Worm (Caenorhabditis elegans) whole organism, L3 larva: Measurements from ENCODE around the gene Y71H2AM.25.

ENCODE experiments used
- ceh-28 ChIP-seq: fragments of 150-350 bp; optimal IDR thresholded peaks from 2 replicates; lab custom pipeline; 2014; ENCODE audit warnings: missing biosample characterization, missing genetic modification reagents, missing genetic modification characterization
- egl-5 ChIP-seq: fragments of 150-350 bp; optimal IDR thresholded peaks from 2 replicates; lab custom pipeline; 2017; ENCODE audit warnings: missing biosample characterization, missing genetic modification reagents, missing genetic modification characterization, inconsistent platforms
- fkh-10 ChIP-seq: sonication (generic microtip); optimal IDR thresholded peaks from 2 replicates; lab custom pipeline; 2017; ENCODE audit warnings: missing biosample characterization, missing genetic modification reagents, missing genetic modification characterization
- jun-1 ChIP-seq: fragments of 150-350 bp; optimal IDR thresholded peaks from 2 replicates; lab custom pipeline; 2014; ENCODE audit warnings: missing biosample characterization, missing genetic modification reagents, missing genetic modification characterization

- TF ChIP-seq egl-5 (tag; lab: Kevin White, UChicago) (no peak), fkh-10 (GFP tag; lab: Kevin White, UChicago) (no peak), ceh-28 (tag; lab: Kevin White, UChicago) (no peak), jun-1 (tag; lab: Kevin White, UChicago) (no peak)
Observed at ce11 chrIII:2778655-2779054, 23.6 kb upstream of the Y71H2AM.25 start, which contains the start of gene laf-1.
